Worm (Caenorhabditis elegans): ENCODE measurements around the gene C03B1.7.

DNA sequence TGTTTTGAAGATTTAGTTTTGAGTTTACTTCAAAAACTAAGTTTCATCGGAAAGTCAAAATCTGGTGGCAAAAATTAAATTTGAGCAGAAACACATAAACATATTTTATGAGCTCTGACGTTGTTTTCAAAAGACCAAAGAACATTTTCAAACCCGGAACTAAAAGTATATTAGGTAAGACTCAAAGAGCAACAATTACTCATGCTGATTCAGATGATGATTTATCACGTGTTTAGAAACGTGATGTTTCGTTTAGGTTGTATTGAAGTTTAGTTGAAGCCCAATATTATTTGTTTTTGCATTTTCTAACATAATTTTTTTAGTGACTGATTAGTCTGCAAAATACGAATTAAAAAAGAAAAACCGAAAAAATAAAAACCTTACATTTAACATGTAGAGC lies 12.2 kb downstream of the C03B1.7 start:
- no peak for TF ChIP-seq dao-5 (tag; optimal IDR thresholded peaks at IDR 0.05)
- TF ChIP-seq him-1 (tag; optimal IDR thresholded peaks at IDR 0.05), result no peak

Data from whole organism, L4/young adult.